Fruit fly (Drosophila melanogaster) whole organism, adult: ENCODE results near the gene CG6885.

Source experiments
- CG14711 ChIP-seq: fragments of 200-800 bp; sonication (Bioruptor generic); optimal IDR thresholded peaks from 2 replicates; lab custom pipeline; 2018; ENCODE audit warnings: missing biosample characterization, mild to moderate bottlenecking, missing genetic modification characterization, moderate library complexity
- CG1620 ChIP-seq: fragments of 200-800 bp; sonication (Bioruptor generic); optimal IDR thresholded peaks from 2 replicates; lab custom pipeline; 2016; ENCODE audit warnings: missing biosample characterization, missing genetic modification characterization
- CG5204 ChIP-seq: fragments of 200-800 bp; sonication (Bioruptor generic); optimal IDR thresholded peaks from 2 replicates; lab custom pipeline; 2016; ENCODE audit warnings: missing biosample characterization, missing genetic modification characterization
- Mnt ChIP-seq: fragments of 200-800 bp; sonication (Bioruptor generic); optimal IDR thresholded peaks from 2 replicates; lab custom pipeline; 2016; ENCODE audit warnings: missing biosample characterization, mild to moderate bottlenecking, missing genetic modification characterization
- bab1 ChIP-seq: fragments of 200-800 bp; sonication (Bioruptor generic); optimal IDR thresholded peaks from 3 replicates; lab custom pipeline; 2019; ENCODE audit warnings: missing biosample characterization, mild to moderate bottlenecking, missing genetic modification characterization, moderate library complexity
- kay ChIP-seq: fragments of 200-800 bp; sonication (Bioruptor generic); peaks from one replicate; lab custom pipeline; 2016; ENCODE audit warnings: missing biosample characterization, missing genetic modification characterization, borderline replicate concordance
- ovo ChIP-seq: fragments of 200-800 bp; sonication (Bioruptor generic); optimal IDR thresholded peaks from 2 replicates; lab custom pipeline; 2016; ENCODE audit warnings: missing biosample characterization, missing genetic modification characterization
- toe ChIP-seq: fragments of 200-800 bp; sonication (Bioruptor generic); optimal IDR thresholded peaks from 2 replicates; lab custom pipeline; 2016; ENCODE audit warnings: missing biosample characterization, missing genetic modification characterization

DNA sequence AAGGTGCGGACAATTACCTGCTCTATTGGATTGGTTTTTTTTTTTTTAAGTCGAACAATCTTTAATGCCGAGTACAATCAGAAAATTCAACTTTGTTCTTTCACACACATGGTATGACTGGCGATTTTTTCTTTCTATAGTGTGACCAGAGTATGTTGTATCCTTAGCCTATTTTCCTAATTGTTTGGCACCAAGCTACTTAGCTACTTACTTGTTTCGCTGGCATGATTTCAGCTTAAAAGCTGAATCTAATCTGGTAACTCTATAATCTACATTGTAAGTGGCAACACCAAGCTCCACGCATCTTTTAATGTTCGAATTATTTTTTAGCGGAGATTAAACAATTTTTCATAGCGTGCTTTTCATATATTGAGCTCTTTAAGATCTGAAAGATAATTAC is 21.1 kb upstream of the CG6885 start, which contains the start of gene CG12477:
- no peak for TF ChIP-seq CG5204 (GFP tag; lab: Kevin White, UChicago)
- no peak for TF ChIP-seq CG1620 (GFP tag; lab: Kevin White, UChicago)
- no peak for TF ChIP-seq toe (GFP tag; lab: Kevin White, UChicago)
- no peak for TF ChIP-seq CG14711 (tag; lab: Kevin White, UChicago)
- TF ChIP-seq bab1 (GFP tag; lab: Kevin White, UChicago), result no peak
- no peak for TF ChIP-seq kay (GFP tag; lab: Kevin White, UChicago)
- TF ChIP-seq Mnt, result no peak
- no peak for TF ChIP-seq ovo (GFP tag; lab: Kevin White, UChicago)
